1 fruit fly cellular context compared by ENCODE assay signal in the genomic region with DNA sequence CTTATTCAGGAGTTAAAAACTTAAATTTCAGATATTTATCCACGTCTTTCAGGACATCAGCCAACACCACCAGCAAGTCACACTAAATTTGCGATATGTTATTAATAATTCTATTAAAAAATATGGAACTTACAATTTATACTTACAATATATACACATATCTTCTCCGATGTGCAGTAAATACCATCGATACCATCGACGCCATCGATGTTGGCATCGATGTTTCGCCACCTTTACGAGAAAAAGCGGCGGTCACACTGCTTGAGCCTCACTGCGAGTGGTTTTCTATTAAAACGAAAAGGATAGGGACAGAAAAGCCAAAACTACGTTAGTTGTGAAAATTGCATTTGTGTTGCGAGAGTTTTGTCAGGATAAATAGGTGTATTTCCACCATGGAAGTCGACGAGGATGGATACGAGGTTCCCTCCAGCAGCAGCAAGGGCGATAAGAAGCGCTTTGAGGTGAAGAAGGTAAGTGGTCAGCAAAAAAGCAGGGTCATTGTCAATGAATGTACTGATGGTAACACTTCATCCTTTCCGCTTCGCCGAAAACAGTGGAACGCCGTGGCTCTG.
A peak's percentile ranks its signal among the peaks of the same experiment; 100 is the strongest.
TF ChIP-seq lines count a peak whose summit lies in the region.

Gene Roc1a, plus strand, starts transcription at position 249 of the 572 bp plus-strand sequence.

TF ChIP-seq in whole organism, embryonic, 481 proteins besides CTCF, POLR2A, EP300 and RAD21 (continued from another document):
- TF ChIP-seq CG10321 (GFP tag; IDR thresholded peaks at IDR 0.05; lab: Robert Waterston, UW), result no peak
- no peak for TF ChIP-seq NfI (GFP tag; optimal IDR thresholded peaks at IDR 0.05; lab: Kevin White, UChicago)
- no peak for TF ChIP-seq wdn (GFP tag; IDR thresholded peaks at IDR 0.05; lab: Robert Waterston, UW)
- TF ChIP-seq fru (optimal IDR thresholded peaks at IDR 0.05; lab: Kevin White, UChicago), result no peak
- TF ChIP-seq zen2 (GFP tag; IDR thresholded peaks at IDR 0.05; lab: Robert Waterston, UW; ENCODE audit: partially characterized antibody), result peak; percentile 56; the same call in 2 of the 3 replicates
- peak; percentile 34; the same call in 1 of the 4 replicates for TF ChIP-seq Gug (GFP tag; IDR thresholded peaks at IDR 0.05; lab: Robert Waterston, UW)
- no peak for TF ChIP-seq D (optimal IDR thresholded peaks at IDR 0.05; lab: Kevin White, UChicago)
- TF ChIP-seq D (GFP tag; optimal IDR thresholded peaks at IDR 0.05; lab: Kevin White, UChicago), result no peak
- no peak for TF ChIP-seq pho (GFP tag; optimal IDR thresholded peaks at IDR 0.05; lab: Kevin White, UChicago)
- TF ChIP-seq CG2116 (GFP tag; optimal IDR thresholded peaks at IDR 0.05; lab: Kevin White, UChicago), result peak; percentile 15
- TF ChIP-seq MBD-R2 (GFP tag; IDR thresholded peaks at IDR 0.05; lab: Robert Waterston, UW), result peak; percentile 47
- 0 out of 3 replicates have a peak, but pooled peaks have one; percentile 20 for TF ChIP-seq CG11456 (GFP tag; IDR thresholded peaks at IDR 0.05; lab: Robert Waterston, UW)
- TF ChIP-seq ssp (GFP tag; IDR thresholded peaks at IDR 0.05; lab: Robert Waterston, UW), result 0 out of 2 replicates have a peak, but pooled peaks have one; percentile 9
- no peak for TF ChIP-seq dan (GFP tag; IDR thresholded peaks at IDR 0.05; lab: Robert Waterston, UW)
- peak; percentile 28 for TF ChIP-seq YL-1 (GFP tag; optimal IDR thresholded peaks at IDR 0.05; lab: Kevin White, UChicago)
- no peak for TF ChIP-seq slp2 (GFP tag; optimal IDR thresholded peaks at IDR 0.05; lab: Kevin White, UChicago)
- TF ChIP-seq mld (GFP tag; IDR thresholded peaks at IDR 0.05; lab: Robert Waterston, UW; ENCODE audit: partially characterized antibody), result peak; percentile 53; the same call in 1 of the 3 replicates
- TF ChIP-seq CG10462 (GFP tag; optimal IDR thresholded peaks at IDR 0.05; lab: Kevin White, UChicago), result no peak
- TF ChIP-seq CG30403 (GFP tag; optimal IDR thresholded peaks at IDR 0.05; lab: Kevin White, UChicago), result peak; percentile 20
- no peak for TF ChIP-seq CG7271 (tag; optimal IDR thresholded peaks at IDR 0.05; lab: Kevin White, UChicago)
- peak; percentile 15; the same call in 1 of the 2 replicates for TF ChIP-seq sna (GFP tag; IDR thresholded peaks at IDR 0.05; lab: Robert Waterston, UW; ENCODE audit: partially characterized antibody)
- peak; percentile 57; the same call in 1 of the 4 replicates for TF ChIP-seq Dll (GFP tag; IDR thresholded peaks at IDR 0.05; lab: Robert Waterston, UW; ENCODE audit: partially characterized antibody)
- no peak for TF ChIP-seq ham (GFP tag; IDR thresholded peaks at IDR 0.05; lab: Robert Waterston, UW)
- TF ChIP-seq CG12391 (tag; optimal IDR thresholded peaks at IDR 0.05; lab: Kevin White, UChicago), result peak; percentile 11
- no peak for TF ChIP-seq Meics (GFP tag; optimal IDR thresholded peaks at IDR 0.05; lab: Kevin White, UChicago)
